Worm (Caenorhabditis elegans) whole organism, early embryonic: ENCODE measurements around the gene M18.6.

ENCODE experiments used
- B0310.2 ChIP-seq: sonication (generic microtip); optimal IDR thresholded peaks from 2 replicates; lab custom pipeline; 2016; ENCODE audit warnings: mild to moderate bottlenecking, missing genetic modification characterization, missing compliant biosample characterization
- ama-1 ChIP-seq: fragments of 150-350 bp; optimal IDR thresholded peaks from 2 replicates; lab custom pipeline; 2014
- ceh-36 ChIP-seq: sonication (generic microtip); optimal IDR thresholded peaks from 2 replicates; lab custom pipeline; 2016; ENCODE audit warnings: missing genetic modification characterization, inconsistent platforms, missing compliant biosample characterization
- ets-7 ChIP-seq: sonication (generic microtip); optimal IDR thresholded peaks from 2 replicates; lab custom pipeline; 2016; ENCODE audit warnings: missing genotype, missing genetic modification characterization, missing compliant biosample characterization
- flt-1 ChIP-seq: fragments of 200-800 bp; sonication (Bioruptor generic); IDR thresholded peaks from 2 replicates; pipeline ENCODE4 v1.3.6; 2022; ENCODE audit warnings: missing genetic modification characterization, missing compliant biosample characterization
- hnd-1 ChIP-seq: sonication (generic microtip); optimal IDR thresholded peaks from 2 replicates; lab custom pipeline; 2016; ENCODE audit warnings: missing genetic modification characterization, missing compliant biosample characterization
- sea-1 ChIP-seq: fragments of 200-800 bp; sonication (Bioruptor generic); conservative IDR thresholded peaks from 2 replicates; pipeline ENCODE4 v1.3.6; 2022; ENCODE audit warnings: missing genetic modification characterization, missing compliant biosample characterization
- tbx-11 ChIP-seq: fragments of 200-800 bp; sonication (Bioruptor generic); IDR thresholded peaks from 2 replicates; pipeline ENCODE4 v1.3.6; 2022; ENCODE audit warnings: missing genetic modification characterization, missing compliant biosample characterization
- tra-4 ChIP-seq: sonication (generic microtip); optimal IDR thresholded peaks from 2 replicates; lab custom pipeline; 2017; ENCODE audit warnings: missing genetic modification characterization, missing compliant biosample characterization

ce11 chrIV:12134991-12135390 lies 13.9 kb downstream of the M18.6 start:
- no peak for TF ChIP-seq ama-1 (lab: Kevin White, UChicago)
- TF ChIP-seq sea-1: no peak
- TF ChIP-seq B0310.2: no peak
- no peak for TF ChIP-seq flt-1 (GFP tag; lab: Robert Waterston, UW)
- no peak for TF ChIP-seq tra-4 (tag; lab: Kevin White, UChicago)
- TF ChIP-seq hnd-1 (tag; lab: Kevin White, UChicago): no peak
- no peak for TF ChIP-seq ets-7 (tag; lab: Kevin White, UChicago)
- TF ChIP-seq ceh-36 (tag; lab: Kevin White, UChicago): no peak
- no peak for TF ChIP-seq tbx-11 (GFP tag; lab: Robert Waterston, UW)
